Worm (Caenorhabditis elegans): Measurements from ENCODE around the gene C33F10.4.

- TF ChIP-seq fkh-3 (tag; optimal IDR thresholded peaks at IDR 0.05): no peak
- TF ChIP-seq ceh-40 (GFP tag; IDR thresholded peaks at IDR 0.05): no peak
- TF ChIP-seq athp-1 (tag; optimal IDR thresholded peaks at IDR 0.05): no peak
- no peak for TF ChIP-seq zim-3 (tag; optimal IDR thresholded peaks at IDR 0.05)
- TF ChIP-seq ama-1 (optimal IDR thresholded peaks at IDR 0.05): no peak
- TF ChIP-seq ama-1 (GFP tag; optimal IDR thresholded peaks at IDR 0.05): no peak
- no peak for TF ChIP-seq Y79H2A.3 (GFP tag; conservative IDR thresholded peaks at IDR 0.05)
- no peak for TF ChIP-seq pha-4 (tag; optimal IDR thresholded peaks at IDR 0.05)
Observed at ce11 chrII:4779753-4780152, 15.8 kb upstream of the C33F10.4 start.
